Worm (Caenorhabditis elegans) whole organism, L3 larva: ENCODE data around the gene T09A5.4.

Source experiments
- R02D3.7 ChIP-seq: fragments of 150-350 bp; optimal IDR thresholded peaks from 2 replicates; lab custom pipeline; 2014; ENCODE audit warnings: missing biosample characterization, missing genetic modification characterization
- fkh-10 ChIP-seq: sonication (generic microtip); optimal IDR thresholded peaks from 2 replicates; lab custom pipeline; 2017; ENCODE audit warnings: missing biosample characterization, missing genetic modification reagents, missing genetic modification characterization
- mdl-1 ChIP-seq: fragments of 150-350 bp; optimal IDR thresholded peaks from 2 replicates; lab custom pipeline; 2014; ENCODE audit warnings: missing biosample characterization, missing genetic modification characterization
- nhr-76 ChIP-seq: fragments of 150-350 bp; sonication (generic microtip); optimal IDR thresholded peaks from 5 replicates; lab custom pipeline; 2014; ENCODE audit warnings: missing biosample characterization, missing genetic modification characterization

ce11 chrII:7877744-7878468 lies 31.9 kb downstream of the T09A5.4 start, which contains the start of gene T01H3.2:
- TF ChIP-seq mdl-1 (tag; lab: Kevin White, UChicago) (no peak), R02D3.7 (tag; lab: Kevin White, UChicago) (no peak), nhr-76 (tag; lab: Kevin White, UChicago) (no peak), fkh-10 (no peak)
